Worm (Caenorhabditis elegans) whole organism, mixed stage, embryonic: ENCODE data around the gene F59F5.7.

Source experiments
- elt-1 ChIP-seq: sonication (generic microtip); optimal IDR thresholded peaks from 2 replicates; lab custom pipeline; 2017; ENCODE audit warnings: missing genetic modification characterization, mild to moderate bottlenecking, missing compliant biosample characterization, antibody characterized with exemption, moderate library complexity, borderline replicate concordance; ENCODE audit not compliant: insufficient read depth
- lsy-2 ChIP-seq: fragments of 150-350 bp; optimal IDR thresholded peaks from 2 replicates; lab custom pipeline; 2014; ENCODE audit warnings: missing biosample characterization, missing genetic modification characterization
- mab-5 ChIP-seq: fragments of 150-350 bp; optimal IDR thresholded peaks from 2 replicates; lab custom pipeline; 2014; ENCODE audit warnings: missing biosample characterization, missing genetic modification characterization
- mep-1 ChIP-seq: fragments of 150-350 bp; optimal IDR thresholded peaks from 2 replicates; lab custom pipeline; 2017; ENCODE audit warnings: missing biosample characterization, missing genetic modification reagents, missing genetic modification characterization, inconsistent platforms
- nhr-12 ChIP-seq: fragments of 150-350 bp; optimal IDR thresholded peaks from 2 replicates; lab custom pipeline; 2014; ENCODE audit warnings: missing biosample characterization, missing genetic modification characterization
- nhr-237 ChIP-seq: fragments of 150-350 bp; optimal IDR thresholded peaks from 2 replicates; lab custom pipeline; 2014; ENCODE audit warnings: missing biosample characterization, missing genetic modification characterization
- nhr-28 ChIP-seq: fragments of 150-350 bp; optimal IDR thresholded peaks from 2 replicates; lab custom pipeline; 2014; ENCODE audit warnings: missing biosample characterization, missing genetic modification characterization
- pha-4 ChIP-seq: fragments of 150-350 bp; optimal IDR thresholded peaks from 2 replicates; lab custom pipeline; 2018; ENCODE audit warnings: missing biosample characterization, missing genetic modification reagents, missing genetic modification characterization
- snpc-4 ChIP-seq: fragments of 150-350 bp; optimal IDR thresholded peaks from 2 replicates; lab custom pipeline; 2014; ENCODE audit warnings: missing biosample characterization, missing genetic modification characterization
- unc-120 ChIP-seq: sonication (generic microtip); optimal IDR thresholded peaks from 2 replicates; lab custom pipeline; 2017; ENCODE audit warnings: missing genetic modification characterization, missing compliant biosample characterization; ENCODE audit not compliant: poor library complexity, severe bottlenecking
- unc-39 ChIP-seq: fragments of 150-350 bp; optimal IDR thresholded peaks from 2 replicates; lab custom pipeline; 2014; ENCODE audit warnings: missing biosample characterization, missing genetic modification characterization

DNA sequence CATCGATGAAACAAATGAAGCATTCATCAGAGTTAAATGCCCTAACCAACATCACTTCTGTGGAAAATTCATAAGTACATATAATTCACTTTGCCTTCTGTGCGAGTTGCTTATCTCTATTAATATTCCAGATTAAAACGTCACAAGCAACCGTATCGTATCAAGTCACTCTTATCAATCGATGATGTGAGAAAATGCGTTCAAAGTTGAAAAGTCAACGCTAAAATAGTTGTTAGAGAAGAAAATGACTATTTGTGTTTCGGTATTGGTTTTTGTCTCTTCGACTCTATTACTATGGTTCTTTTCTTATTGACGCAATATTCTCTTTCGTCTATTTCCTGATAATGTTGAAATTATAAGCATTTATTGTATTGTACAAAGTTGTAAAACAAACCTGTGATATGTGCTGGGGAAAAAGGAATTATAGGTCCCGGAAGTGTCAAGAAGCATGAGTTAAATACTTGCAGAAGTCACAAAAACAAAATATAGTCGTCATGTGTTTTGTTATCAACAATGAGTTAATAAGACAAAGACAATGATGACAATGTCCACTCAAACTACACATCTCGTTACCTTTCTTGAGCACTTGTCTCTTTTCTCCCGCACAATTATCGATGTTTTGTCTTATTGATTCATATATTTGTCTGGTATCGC, 27.0 kb upstream of the F59F5.7 start:
- TF ChIP-seq unc-39 = no peak
- no peak for TF ChIP-seq mep-1 (tag; lab: Kevin White, UChicago)
- TF ChIP-seq elt-1 (tag; lab: Kevin White, UChicago) = no peak
- no peak for TF ChIP-seq nhr-12 (tag; lab: Kevin White, UChicago)
- TF ChIP-seq unc-120 (tag; lab: Kevin White, UChicago) = no peak
- no peak for TF ChIP-seq snpc-4
- TF ChIP-seq nhr-237 (tag; lab: Kevin White, UChicago) = no peak
- TF ChIP-seq lsy-2 (tag; lab: Kevin White, UChicago) = no peak
- TF ChIP-seq pha-4 (tag; lab: Kevin White, UChicago) = no peak
- TF ChIP-seq mab-5 = no peak
- TF ChIP-seq nhr-28 = no peak
